Worm (Caenorhabditis elegans): ENCODE results near the gene C08G5.7.

Gene C08G5.7

ce11 chrII:775033-775432, 9.9 kb upstream of the C08G5.7 start, which contains the start of gene Y39F10A.1:
Gene Y39F10A.1 (plus strand): TSS chrII:775333.
- TF ChIP-seq egl-18 (GFP tag; IDR thresholded peaks at IDR 0.05) (no peak), T26A5.8 (tag; optimal IDR thresholded peaks at IDR 0.05) (no peak), ceh-27 (GFP tag; optimal IDR thresholded peaks at IDR 0.05) (no peak), Y95B8A.8 (GFP tag; IDR thresholded peaks at IDR 0.05) (no peak), sptf-2 (GFP tag; optimal IDR thresholded peaks at IDR 0.05) (no peak), lin-35 (GFP tag; optimal IDR thresholded peaks at IDR 0.05) (no peak), nhr-27 (tag; optimal IDR thresholded peaks at IDR 0.05) (no peak), gei-17 (GFP tag; optimal IDR thresholded peaks at IDR 0.05) (no peak), nfyb-1 (GFP tag; IDR thresholded peaks at IDR 0.05) (no peak), B0261.1 (tag; optimal IDR thresholded peaks at IDR 0.05) (no peak), akir-1 (GFP tag; optimal IDR thresholded peaks at IDR 0.05) (no peak), snpc-4 (GFP tag; optimal IDR thresholded peaks at IDR 0.05) (no peak), snpc-4 (tag; optimal IDR thresholded peaks at IDR 0.05) (no peak), rcor-1 (GFP tag; IDR thresholded peaks at IDR 0.05) (no peak), ztf-3 (GFP tag; optimal IDR thresholded peaks at IDR 0.05) (no peak)

- TF ChIP-seq nfyb-1 (GFP tag; IDR thresholded peaks at IDR 0.05) (no peak), ccch-3 (GFP tag; optimal IDR thresholded peaks at IDR 0.05) (no peak), Y56A3A.18 (GFP tag; IDR thresholded peaks at IDR 0.05) (no peak), hrde-1 (tag; optimal IDR thresholded peaks at IDR 0.05; ENCODE audit: borderline replicate concordance) (no peak), snpc-1.1 (tag; optimal IDR thresholded peaks at IDR 0.05; ENCODE audit: insufficient read depth) (no peak), F55B11.4 (tag; optimal IDR thresholded peaks at IDR 0.05; ENCODE audit: borderline replicate concordance, insufficient read depth) (no peak), dpl-1 (GFP tag; optimal IDR thresholded peaks at IDR 0.05) (no peak), ekl-4 (GFP tag; IDR thresholded peaks at IDR 0.05) (no peak), hmg-20 (GFP tag; IDR thresholded peaks at IDR 0.05) (no peak), bed-1 (GFP tag; IDR thresholded peaks at IDR 0.05) (no peak), nhr-80 (tag; optimal IDR thresholded peaks at IDR 0.05) (no peak), F10E7.11 (tag; optimal IDR thresholded peaks at IDR 0.05) (no peak), ceh-100 (GFP tag; IDR thresholded peaks at IDR 0.05) (no peak), dox-1 (GFP tag; IDR thresholded peaks at IDR 0.05) (no peak), D2030.7 (GFP tag; IDR thresholded peaks at IDR 0.05) (no peak), pbrm-1 (GFP tag; IDR thresholded peaks at IDR 0.05) (no peak), ets-4 (GFP tag; optimal IDR thresholded peaks at IDR 0.05) (no peak), F57C9.4 (tag; optimal IDR thresholded peaks at IDR 0.05) (no peak), K12H6.12 (tag; optimal IDR thresholded peaks at IDR 0.05) (no peak)
Measured at ce11 chrII:773830-774229, 8.7 kb upstream of the C08G5.7 start.

- TF ChIP-seq repo-1 (tag; optimal IDR thresholded peaks at IDR 0.05) (no peak), hlh-26 (GFP tag; conservative IDR thresholded peaks at IDR 0.05) (no peak), tbx-9 (tag; optimal IDR thresholded peaks at IDR 0.05; ENCODE audit: borderline replicate concordance) (no peak), K12H6.12 (tag; optimal IDR thresholded peaks at IDR 0.05) (no peak), F39B2.1 (GFP tag; IDR thresholded peaks at IDR 0.05) (no peak), aptf-3 (GFP tag; IDR thresholded peaks at IDR 0.05) (no peak), zim-3 (tag; optimal IDR thresholded peaks at IDR 0.05) (no peak), B0019.2 (GFP tag; conservative IDR thresholded peaks at IDR 0.05) (no peak), hrde-1 (tag; optimal IDR thresholded peaks at IDR 0.05; ENCODE audit: borderline replicate concordance) (no peak), cebp-2 (GFP tag; IDR thresholded peaks at IDR 0.05) (no peak), ceh-40 (GFP tag; IDR thresholded peaks at IDR 0.05) (no peak), hmg-1.2 (GFP tag; IDR thresholded peaks at IDR 0.05) (no peak), snpc-4 (GFP tag; optimal IDR thresholded peaks at IDR 0.05) (no peak), snpc-4 (tag; optimal IDR thresholded peaks at IDR 0.05) (no peak), ztf-18 (tag; optimal IDR thresholded peaks at IDR 0.05) (no peak), F55B11.4 (tag; optimal IDR thresholded peaks at IDR 0.05; ENCODE audit: borderline replicate concordance, insufficient read depth) (no peak), B0035.1 (tag; optimal IDR thresholded peaks at IDR 0.05) (no peak), Y67H2A.10 (GFP tag; conservative IDR thresholded peaks at IDR 0.05) (no peak), xnd-1 (tag; optimal IDR thresholded peaks at IDR 0.05) (no peak), nfyb-1 (GFP tag; IDR thresholded peaks at IDR 0.05) (no peak)
Measured at ce11 chrII:770253-770652, 5.1 kb upstream of the C08G5.7 start, which contains the start of gene C08G5.6. Gene C08G5.6 (plus strand): TSS chrII:770553.

All from whole organism, young adult.